Worm (Caenorhabditis elegans) whole organism, L4 larva: Measurements from ENCODE around the gene F42A9.9.

Source experiments
- F10B5.3 ChIP-seq: sonication (generic microtip); optimal IDR thresholded peaks from 2 replicates; lab custom pipeline; 2016; ENCODE audit warnings: mild to moderate bottlenecking, missing genetic modification characterization, missing compliant biosample characterization
- F49E8.2 ChIP-seq: sonication (generic microtip); optimal IDR thresholded peaks from 2 replicates; lab custom pipeline; 2016; ENCODE audit warnings: missing compliant biosample characterization, mild to moderate bottlenecking, missing genetic modification characterization, borderline replicate concordance
- T20F7.1 ChIP-seq: fragments of 200-800 bp; sonication (Bioruptor generic); optimal IDR thresholded peaks from 2 replicates; lab custom pipeline; 2018; ENCODE audit warnings: mild to moderate bottlenecking, missing genetic modification characterization, missing compliant biosample characterization
- Y105C5A.15 ChIP-seq: fragments of 200-800 bp; sonication (Bioruptor generic); IDR thresholded peaks from 2 replicates; pipeline ENCODE4 v1.3.6; 2022; ENCODE audit warnings: missing genetic modification characterization, missing compliant biosample characterization
- Y48G9A.11 ChIP-seq: fragments of 200-800 bp; sonication (Bioruptor generic); IDR thresholded peaks from 2 replicates; pipeline ENCODE4 v1.3.6; 2022; ENCODE audit warnings: missing genetic modification reagents, missing genetic modification characterization, missing compliant biosample characterization
- Y5F2A.4 ChIP-seq: fragments of 200-800 bp; sonication (Bioruptor generic); optimal IDR thresholded peaks from 2 replicates; lab custom pipeline; 2018; ENCODE audit warnings: mild to moderate bottlenecking, missing genetic modification characterization, missing compliant biosample characterization
- aha-1 ChIP-seq: fragments of 150-350 bp; peaks from one replicate; lab custom pipeline; 2014; ENCODE audit warnings: missing biosample characterization, missing genetic modification characterization
- ama-1 ChIP-seq: fragments of 150-350 bp; optimal IDR thresholded peaks from 2 replicates; lab custom pipeline; 2014; ENCODE audit warnings: inconsistent platforms, mixed read lengths
- arid-1 ChIP-seq: fragments of 200-800 bp; sonication (Bioruptor generic); conservative IDR thresholded peaks from 2 replicates; pipeline ENCODE4 v1.3.6; 2022; ENCODE audit warnings: missing genetic modification reagents, missing genetic modification characterization, missing compliant biosample characterization
- attf-4 ChIP-seq: sonication (generic microtip); optimal IDR thresholded peaks from 3 replicates; lab custom pipeline; 2017; ENCODE audit warnings: missing biosample characterization, missing genetic modification characterization
- ceh-28 ChIP-seq: fragments of 150-350 bp; optimal IDR thresholded peaks from 2 replicates; lab custom pipeline; 2014; ENCODE audit warnings: missing biosample characterization, missing genetic modification reagents, missing genetic modification characterization
- ceh-32 ChIP-seq: sonication (generic microtip); optimal IDR thresholded peaks from 2 replicates; lab custom pipeline; 2016; ENCODE audit warnings: mild to moderate bottlenecking, missing genetic modification characterization, missing compliant biosample characterization; ENCODE audit not compliant: poor library complexity
- ctbp-1 ChIP-seq: fragments of 200-800 bp; sonication (Bioruptor generic); IDR thresholded peaks from 2 replicates; pipeline ENCODE4 v1.3.6; 2022; ENCODE audit warnings: missing genetic modification reagents, missing genetic modification characterization, missing compliant biosample characterization
- daf-8 ChIP-seq: fragments of 200-800 bp; sonication (Bioruptor generic); IDR thresholded peaks from 2 replicates; pipeline ENCODE4 v1.3.6; 2022; ENCODE audit warnings: missing genetic modification characterization, missing compliant biosample characterization
- dmd-6 ChIP-seq: fragments of 200-800 bp; sonication (Bioruptor generic); IDR thresholded peaks from 2 replicates; pipeline ENCODE4 v1.3.6; 2022; ENCODE audit warnings: missing genetic modification reagents, missing genetic modification characterization, missing compliant biosample characterization
- dpl-1 ChIP-seq: fragments of 150-350 bp; optimal IDR thresholded peaks from 2 replicates; lab custom pipeline; 2014; ENCODE audit warnings: missing biosample characterization, missing genetic modification reagents, missing genetic modification characterization
- dve-1 ChIP-seq: sonication (generic microtip); optimal IDR thresholded peaks from 2 replicates; lab custom pipeline; 2017; ENCODE audit warnings: antibody characterized with exemption, mild to moderate bottlenecking, missing genetic modification characterization, missing compliant biosample characterization; ENCODE audit not compliant: insufficient read depth
- egl-27 ChIP-seq: sonication (generic microtip); optimal IDR thresholded peaks from 3 replicates; lab custom pipeline; 2017; ENCODE audit warnings: missing biosample characterization, missing genetic modification reagents, missing genetic modification characterization
- fkh-10 ChIP-seq: fragments of 150-350 bp; optimal IDR thresholded peaks from 2 replicates; lab custom pipeline; 2014; ENCODE audit warnings: missing biosample characterization, missing genetic modification reagents, missing genetic modification characterization
- gei-8 ChIP-seq: fragments of 200-800 bp; sonication (Bioruptor generic); optimal IDR thresholded peaks from 2 replicates; lab custom pipeline; 2018; ENCODE audit warnings: mild to moderate bottlenecking, missing genetic modification characterization, missing compliant biosample characterization
- hif-1 ChIP-seq, 2 experiments: sonication (generic microtip); optimal IDR thresholded peaks; 2 replicates each; lab custom pipeline; 2016 to 2017; ENCODE audit warnings: missing compliant biosample characterization in 2 of 2, missing genetic modification characterization in 2 of 2, missing genetic modification reagents in 2 of 2, missing genotype in 2 of 2, mild to moderate bottlenecking in 1 of 2
- hlh-11 ChIP-seq: fragments of 200-800 bp; sonication (Bioruptor generic); optimal IDR thresholded peaks from 2 replicates; lab custom pipeline; 2018; ENCODE audit warnings: mild to moderate bottlenecking, missing genetic modification characterization, missing compliant biosample characterization
- hmg-1.1 ChIP-seq: fragments of 200-800 bp; sonication (Bioruptor generic); IDR thresholded peaks from 2 replicates; pipeline ENCODE4 v1.3.6; 2022; ENCODE audit warnings: missing genetic modification reagents, missing genetic modification characterization, missing compliant biosample characterization
- lin-29 ChIP-seq: fragments of 200-800 bp; sonication (Bioruptor generic); IDR thresholded peaks from 2 replicates; pipeline ENCODE4 v1.3.6; 2022; ENCODE audit warnings: missing genetic modification reagents, missing genetic modification characterization, missing compliant biosample characterization
- lin-38 ChIP-seq: fragments of 200-800 bp; sonication (Bioruptor generic); IDR thresholded peaks from 2 replicates; pipeline ENCODE4 v1.3.6; 2022; ENCODE audit warnings: missing genetic modification reagents, missing genetic modification characterization, missing compliant biosample characterization
- lin-39 ChIP-seq: fragments of 150-350 bp; optimal IDR thresholded peaks from 2 replicates; lab custom pipeline; 2014; ENCODE audit warnings: missing biosample characterization, missing genetic modification reagents, missing genetic modification characterization
- lsy-2 ChIP-seq, 2 experiments: fragments of 150-350 bp in 1 of 2; sonication (generic microtip) in 1 of 2; optimal IDR thresholded peaks; 2 replicates each; lab custom pipeline; 2014 to 2017; ENCODE audit warnings: missing biosample characterization in 2 of 2, missing genetic modification characterization in 2 of 2
- mdl-1 ChIP-seq, 2 experiments: fragments of 150-350 bp in 1 of 2; sonication (generic microtip) in 1 of 2; optimal IDR thresholded peaks; 2 replicates each; lab custom pipeline; 2014 to 2017; ENCODE audit warnings: missing biosample characterization in 2 of 2, missing genetic modification characterization in 2 of 2
- mdt-29 ChIP-seq: fragments of 200-800 bp; sonication (Bioruptor generic); IDR thresholded peaks from 2 replicates; pipeline ENCODE4 v1.3.6; 2022; ENCODE audit warnings: missing genetic modification reagents, missing genetic modification characterization, missing compliant biosample characterization
- mep-1 ChIP-seq: fragments of 150-350 bp; sonication (generic microtip); optimal IDR thresholded peaks from 3 replicates; lab custom pipeline; 2014; ENCODE audit warnings: missing biosample characterization, missing genetic modification characterization
- mes-2 ChIP-seq: sonication (generic microtip); optimal IDR thresholded peaks from 2 replicates; lab custom pipeline; 2016; ENCODE audit warnings: missing genotype, mild to moderate bottlenecking, missing genetic modification characterization, missing compliant biosample characterization; ENCODE audit not compliant: poor library complexity, severe bottlenecking
- mxl-3 ChIP-seq: fragments of 200-800 bp; sonication (Bioruptor generic); optimal IDR thresholded peaks from 2 replicates; lab custom pipeline; 2018; ENCODE audit warnings: mild to moderate bottlenecking, missing genetic modification characterization, missing compliant biosample characterization
- nhr-10 ChIP-seq: fragments of 150-350 bp; optimal IDR thresholded peaks from 2 replicates; lab custom pipeline; 2014; ENCODE audit warnings: missing biosample characterization, missing genetic modification characterization
- nhr-102 ChIP-seq: sonication (generic microtip); optimal IDR thresholded peaks from 2 replicates; lab custom pipeline; 2016; ENCODE audit warnings: mild to moderate bottlenecking, missing genetic modification characterization, moderate library complexity, missing compliant biosample characterization
- nhr-11 ChIP-seq: fragments of 150-350 bp; optimal IDR thresholded peaks from 2 replicates; lab custom pipeline; 2014; ENCODE audit warnings: missing biosample characterization, missing genetic modification characterization
- nhr-111 ChIP-seq: fragments of 200-800 bp; sonication (Bioruptor generic); optimal IDR thresholded peaks from 2 replicates; lab custom pipeline; 2018; ENCODE audit warnings: mild to moderate bottlenecking, missing genetic modification characterization, missing compliant biosample characterization
- nhr-237 ChIP-seq: sonication (generic microtip); optimal IDR thresholded peaks from 2 replicates; lab custom pipeline; 2017; ENCODE audit warnings: missing biosample characterization, missing genetic modification characterization
- nhr-28 ChIP-seq: fragments of 150-350 bp; optimal IDR thresholded peaks from 2 replicates; lab custom pipeline; 2014; ENCODE audit warnings: missing biosample characterization, missing genetic modification characterization
- nhr-41 ChIP-seq: fragments of 200-800 bp; sonication (Bioruptor generic); IDR thresholded peaks from 2 replicates; pipeline ENCODE4 v1.3.6; 2022; ENCODE audit warnings: missing genetic modification reagents, missing genetic modification characterization, missing compliant biosample characterization
- nhr-42 ChIP-seq: fragments of 200-800 bp; sonication (Bioruptor generic); IDR thresholded peaks from 2 replicates; pipeline ENCODE4 v1.3.6; 2022; ENCODE audit warnings: missing genetic modification characterization, missing compliant biosample characterization
- php-3 ChIP-seq: fragments of 200-800 bp; sonication (Bioruptor generic); IDR thresholded peaks from 2 replicates; pipeline ENCODE4 v1.3.6; 2022; ENCODE audit warnings: missing genetic modification reagents, missing genetic modification characterization, missing compliant biosample characterization
- pqm-1 ChIP-seq: sonication (generic microtip); optimal IDR thresholded peaks from 2 replicates; lab custom pipeline; 2017; ENCODE audit warnings: missing biosample characterization, missing genetic modification characterization
- saeg-2 ChIP-seq: fragments of 200-800 bp; sonication (Bioruptor generic); IDR thresholded peaks from 2 replicates; pipeline ENCODE4 v1.3.6; 2022; ENCODE audit warnings: missing genetic modification reagents, missing genetic modification characterization, missing compliant biosample characterization
- skn-1 ChIP-seq: fragments of 150-350 bp; optimal IDR thresholded peaks from 2 replicates; lab custom pipeline; 2014; ENCODE audit warnings: missing biosample characterization, missing genetic modification characterization
- snpc-4 ChIP-seq: fragments of 150-350 bp; optimal IDR thresholded peaks from 2 replicates; lab custom pipeline; 2014; ENCODE audit warnings: missing biosample characterization, missing genetic modification characterization
- spr-1 ChIP-seq: sonication (generic microtip); optimal IDR thresholded peaks from 2 replicates; lab custom pipeline; 2016; ENCODE audit warnings: mild to moderate bottlenecking, missing genetic modification characterization, missing compliant biosample characterization
- spr-3 ChIP-seq: fragments of 200-800 bp; sonication (Bioruptor generic); optimal IDR thresholded peaks from 2 replicates; lab custom pipeline; 2018; ENCODE audit warnings: mild to moderate bottlenecking, missing genetic modification characterization, missing compliant biosample characterization
- zag-1 ChIP-seq: fragments of 150-350 bp; optimal IDR thresholded peaks from 2 replicates; lab custom pipeline; 2014; ENCODE audit warnings: missing biosample characterization, missing genetic modification characterization
- zfp-2 ChIP-seq: sonication (generic microtip); optimal IDR thresholded peaks from 2 replicates; lab custom pipeline; 2016; ENCODE audit warnings: mild to moderate bottlenecking, missing genetic modification characterization, missing compliant biosample characterization
- ztf-11 ChIP-seq: fragments of 150-350 bp; optimal IDR thresholded peaks from 2 replicates; lab custom pipeline; 2014; ENCODE audit warnings: missing biosample characterization, missing genetic modification characterization
- ztf-7 ChIP-seq: fragments of 150-350 bp; optimal IDR thresholded peaks from 2 replicates; lab custom pipeline; 2014; ENCODE audit warnings: missing biosample characterization, missing genetic modification characterization

The F42A9.9 gene

ce11 chrIV:8620102-8620733, 18.4 kb downstream of the F42A9.9 start, which contains the start of gene lin-49:
lin-49 (plus strand) TSS chrIV:8620683.
- TF ChIP-seq zfp-2 (tag; lab: Kevin White, UChicago) (no peak), nhr-11 (tag; lab: Kevin White, UChicago) (peak; percentile 7), spr-3 (no peak), dmd-6 (GFP tag; lab: Robert Waterston, UW) (peak; percentile 62), saeg-2 (GFP tag; lab: Robert Waterston, UW) (no peak), hlh-11 (tag; lab: Kevin White, UChicago) (peak; percentile 86), fkh-10 (peak; percentile 1), nhr-10 (tag; lab: Kevin White, UChicago) (no peak), nhr-237 (no peak), egl-27 (tag; lab: Kevin White, UChicago) (no peak), lin-39 (tag; lab: Kevin White, UChicago) (no peak), hmg-1.1 (peak; percentile 81), mdt-29 (GFP tag; lab: Robert Waterston, UW) (no peak), Y5F2A.4 (no peak), ama-1 (lab: Kevin White, UChicago) (no peak), php-3 (GFP tag; lab: Robert Waterston, UW) (no peak), aha-1 (tag; lab: Kevin White, UChicago) (no peak), arid-1 (GFP tag; lab: Robert Waterston, UW) (0 out of 2 replicates have a peak, but pooled peaks have one; percentile 11), ceh-32 (no peak), skn-1 (tag; lab: Kevin White, UChicago) (no peak), gei-8 (GFP tag; lab: Kevin White, UChicago) (no peak), nhr-102 (tag; lab: Kevin White, UChicago) (peak; percentile 20), snpc-4 (no peak), mdl-1 (tag; optimal IDR thresholded peaks at IDR 0.05; lab: Kevin White, UChicago) (peak; percentile 9 to 83), dve-1 (tag; lab: Kevin White, UChicago) (peak; percentile 87), F10B5.3 (tag; lab: Kevin White, UChicago) (no peak), lin-38 (GFP tag; lab: Robert Waterston, UW) (peak; percentile 44), ceh-28 (tag; lab: Kevin White, UChicago) (no peak), nhr-42 (no peak), daf-8 (GFP tag; lab: Robert Waterston, UW) (no peak), T20F7.1 (GFP tag; lab: Kevin White, UChicago) (peak; percentile 58), zag-1 (tag; lab: Kevin White, UChicago) (no peak), hif-1 (tag; optimal IDR thresholded peaks at IDR 0.05; lab: Kevin White, UChicago) (peak in 1 of 2 experiments; percentile 38), mep-1 (peak; percentile 88), lin-29 (GFP tag; lab: Robert Waterston, UW) (no peak), pqm-1 (tag; lab: Kevin White, UChicago) (no peak), lsy-2 (tag; optimal IDR thresholded peaks at IDR 0.05; lab: Kevin White, UChicago) (peak; percentile 43 to 82), spr-1 (tag; lab: Kevin White, UChicago) (no peak), attf-4 (tag; lab: Kevin White, UChicago) (no peak), mxl-3 (GFP tag; lab: Kevin White, UChicago) (peak; percentile 68), Y105C5A.15 (GFP tag; lab: Robert Waterston, UW) (no peak), nhr-41 (no peak), ztf-11 (tag; lab: Kevin White, UChicago) (no peak), nhr-111 (GFP tag; lab: Kevin White, UChicago) (no peak), dpl-1 (GFP tag; lab: Kevin White, UChicago) (peak; percentile 40), ctbp-1 (GFP tag; lab: Robert Waterston, UW) (0 out of 2 replicates have a peak, but pooled peaks have one; percentile 42), Y48G9A.11 (GFP tag; lab: Robert Waterston, UW) (no peak), ztf-7 (tag; lab: Kevin White, UChicago) (peak; percentile 15), mes-2 (tag; lab: Kevin White, UChicago) (peak; percentile 67), nhr-28 (tag; lab: Kevin White, UChicago) (peak; percentile 84), F49E8.2 (tag; lab: Kevin White, UChicago) (no peak)
